Worm (Caenorhabditis elegans) whole organism, early embryonic: ENCODE results near the gene mrps-18B.

Experiments
- B0310.2 ChIP-seq: sonication (generic microtip); optimal IDR thresholded peaks from 2 replicates; lab custom pipeline; 2016; ENCODE audit warnings: mild to moderate bottlenecking, missing genetic modification characterization, missing compliant biosample characterization
- F13C5.2 ChIP-seq: sonication (generic microtip); optimal IDR thresholded peaks from 2 replicates; lab custom pipeline; 2017; ENCODE audit warnings: mild to moderate bottlenecking, missing genetic modification characterization, inconsistent platforms, missing compliant biosample characterization
- aly-1 ChIP-seq: sonication (generic microtip); optimal IDR thresholded peaks from 2 replicates; lab custom pipeline; 2016; ENCODE audit warnings: missing genetic modification characterization, missing compliant biosample characterization
- ama-1 ChIP-seq: fragments of 150-350 bp; optimal IDR thresholded peaks from 2 replicates; lab custom pipeline; 2014
- ceh-13 ChIP-seq: fragments of 200-800 bp; sonication (Bioruptor generic); optimal IDR thresholded peaks from 2 replicates; lab custom pipeline; 2018; ENCODE audit warnings: mild to moderate bottlenecking, missing genetic modification characterization, missing compliant biosample characterization
- ceh-36 ChIP-seq: sonication (generic microtip); optimal IDR thresholded peaks from 2 replicates; lab custom pipeline; 2016; ENCODE audit warnings: missing genetic modification characterization, inconsistent platforms, missing compliant biosample characterization
- ets-7 ChIP-seq: sonication (generic microtip); optimal IDR thresholded peaks from 2 replicates; lab custom pipeline; 2016; ENCODE audit warnings: missing genotype, missing genetic modification characterization, missing compliant biosample characterization
- flt-1 ChIP-seq: fragments of 200-800 bp; sonication (Bioruptor generic); IDR thresholded peaks from 2 replicates; pipeline ENCODE4 v1.3.6; 2022; ENCODE audit warnings: missing genetic modification characterization, missing compliant biosample characterization
- hmg-4 ChIP-seq: fragments of 200-800 bp; sonication (Bioruptor generic); optimal IDR thresholded peaks from 2 replicates; lab custom pipeline; 2018; ENCODE audit warnings: mild to moderate bottlenecking, missing genetic modification characterization, missing compliant biosample characterization
- hnd-1 ChIP-seq: sonication (generic microtip); optimal IDR thresholded peaks from 2 replicates; lab custom pipeline; 2016; ENCODE audit warnings: missing genetic modification characterization, missing compliant biosample characterization
- scrt-1 ChIP-seq: fragments of 200-800 bp; sonication (Bioruptor generic); IDR thresholded peaks from 2 replicates; pipeline ENCODE4 v1.3.6; 2022; ENCODE audit warnings: missing genetic modification characterization, missing compliant biosample characterization
- tbx-11 ChIP-seq: fragments of 200-800 bp; sonication (Bioruptor generic); IDR thresholded peaks from 2 replicates; pipeline ENCODE4 v1.3.6; 2022; ENCODE audit warnings: missing genetic modification characterization, missing compliant biosample characterization
- tbx-37 ChIP-seq: fragments of 200-800 bp; sonication (Bioruptor generic); conservative IDR thresholded peaks from 2 replicates; pipeline ENCODE4 v1.3.6; 2022; ENCODE audit warnings: missing genetic modification reagents, missing genetic modification characterization, missing compliant biosample characterization
- tra-4 ChIP-seq: sonication (generic microtip); optimal IDR thresholded peaks from 2 replicates; lab custom pipeline; 2017; ENCODE audit warnings: missing genetic modification characterization, missing compliant biosample characterization

- TF ChIP-seq flt-1 (GFP tag; lab: Robert Waterston, UW) (no peak), ama-1 (lab: Kevin White, UChicago) (no peak), hnd-1 (tag; lab: Kevin White, UChicago) (no peak), B0310.2 (tag; lab: Kevin White, UChicago) (no peak), ets-7 (tag; lab: Kevin White, UChicago) (no peak), F13C5.2 (tag; lab: Kevin White, UChicago) (no peak), scrt-1 (GFP tag; lab: Robert Waterston, UW) (no peak), aly-1 (no peak), ceh-36 (tag; lab: Kevin White, UChicago) (no peak), tbx-37 (GFP tag; lab: Robert Waterston, UW) (no peak), ceh-13 (GFP tag; lab: Kevin White, UChicago) (no peak), hmg-4 (no peak), tbx-11 (no peak), tra-4 (tag; lab: Kevin White, UChicago) (no peak)
These were observed 29.3 kb upstream of the mrps-18B start for ce11 chrII:8496184-8496583.
